Fruit fly (Drosophila melanogaster): ENCODE results near the gene CG42655.

CG42655 gene

dm6 chr3L:19932917-19933316 is 20.6 kb downstream of the CG42655 start (continued):
- no peak for TF ChIP-seq sr (GFP tag; IDR thresholded peaks at IDR 0.05)
- peak; percentile 55 for TF ChIP-seq nau (GFP tag; optimal IDR thresholded peaks at IDR 0.05)
- TF ChIP-seq CG8359 (GFP tag; optimal IDR thresholded peaks at IDR 0.05; ENCODE audit: borderline replicate concordance), result peak; percentile 67
- TF ChIP-seq luna (GFP tag; optimal IDR thresholded peaks at IDR 0.05), result peak; percentile 31
- no peak for TF ChIP-seq E2f1 (GFP tag; IDR thresholded peaks at IDR 0.05)
- peak; percentile 26 for TF ChIP-seq CG2875 (GFP tag; optimal IDR thresholded peaks at IDR 0.05)
- TF ChIP-seq CG43689 (GFP tag; IDR thresholded peaks at IDR 0.05), result no peak
- peak; percentile 66; the same call in 1 of the 2 replicates for TF ChIP-seq CG32532 (GFP tag; IDR thresholded peaks at IDR 0.05)
- peak; percentile 80 for TF ChIP-seq kay (GFP tag; optimal IDR thresholded peaks at IDR 0.05)
- TF ChIP-seq BtbVII (GFP tag; optimal IDR thresholded peaks at IDR 0.05), result peak; percentile 77
- peak; percentile 0 for TF ChIP-seq eyg (GFP tag; optimal IDR thresholded peaks at IDR 0.05)
- TF ChIP-seq CG15514 (GFP tag; optimal IDR thresholded peaks at IDR 0.05), result peak; percentile 48
- no peak for TF ChIP-seq MESR4 (GFP tag; optimal IDR thresholded peaks at IDR 0.05)
- TF ChIP-seq vfl (GFP tag; optimal IDR thresholded peaks at IDR 0.05), result peak; percentile 21
- TF ChIP-seq Rfx (GFP tag; IDR thresholded peaks at IDR 0.05), result peak; percentile 47; the same call in 1 of the 2 replicates
- TF ChIP-seq sna (GFP tag; IDR thresholded peaks at IDR 0.05; ENCODE audit: partially characterized antibody), result 0 out of 2 replicates have a peak, but pooled peaks have one; percentile 36
- no peak for TF ChIP-seq CG3065 (GFP tag; optimal IDR thresholded peaks at IDR 0.05)
- TF ChIP-seq CG6689 (GFP tag; IDR thresholded peaks at IDR 0.05), result peak; percentile 59
- TF ChIP-seq tio (GFP tag; optimal IDR thresholded peaks at IDR 0.05), result no peak
- TF ChIP-seq CG5180 (GFP tag; optimal IDR thresholded peaks at IDR 0.05), result peak; percentile 33
- TF ChIP-seq Doc3 (GFP tag; IDR thresholded peaks at IDR 0.05; ENCODE audit: partially characterized antibody), result no peak
- peak; percentile 25 to 45 for TF ChIP-seq Trl (optimal IDR thresholded peaks at IDR 0.05)
- peak; percentile 11 for TF ChIP-seq Trl (GFP tag; optimal IDR thresholded peaks at IDR 0.05)
- TF ChIP-seq H2.0 (GFP tag; IDR thresholded peaks at IDR 0.05), result no peak
- peak; percentile 25 for TF ChIP-seq CG8281 (tag; optimal IDR thresholded peaks at IDR 0.05)
- TF ChIP-seq CG4360 (GFP tag; IDR thresholded peaks at IDR 0.05), result no peak
- peak; percentile 23; the same call in 1 of the 2 replicates for TF ChIP-seq stc (GFP tag; IDR thresholded peaks at IDR 0.05)
- TF ChIP-seq Nf-YA (GFP tag; IDR thresholded peaks at IDR 0.05), result peak; percentile 49; the same call in 1 of the 2 replicates
- no peak for TF ChIP-seq pnt (GFP tag; optimal IDR thresholded peaks at IDR 0.05)
- no peak for TF ChIP-seq Poxn (GFP tag; IDR thresholded peaks at IDR 0.05)
- TF ChIP-seq GATAe (GFP tag; conservative IDR thresholded peaks at IDR 0.05), result 0 out of 2 replicates have a peak, but pooled peaks have one; percentile 33
- TF ChIP-seq Atf6 (GFP tag; IDR thresholded peaks at IDR 0.05), result peak; percentile 59; the same call in 1 of the 2 replicates
- TF ChIP-seq Asciz (GFP tag; optimal IDR thresholded peaks at IDR 0.05), result peak; percentile 56
- TF ChIP-seq CG7928 (GFP tag; optimal IDR thresholded peaks at IDR 0.05), result no peak
- peak; percentile 60 for TF ChIP-seq PHDP (tag; optimal IDR thresholded peaks at IDR 0.05)
- no peak for TF ChIP-seq Spps (tag; optimal IDR thresholded peaks at IDR 0.05)
- peak; percentile 12 for TF ChIP-seq CG4854 (GFP tag; optimal IDR thresholded peaks at IDR 0.05)
- TF ChIP-seq gro (GFP tag; optimal IDR thresholded peaks at IDR 0.05), result peak; percentile 39
- TF ChIP-seq CG12659 (GFP tag; optimal IDR thresholded peaks at IDR 0.05), result peak; percentile 21
- peak; percentile 36 for TF ChIP-seq B-H2 (GFP tag; optimal IDR thresholded peaks at IDR 0.05)
- no peak for TF ChIP-seq CG18262 (tag; optimal IDR thresholded peaks at IDR 0.05)
- TF ChIP-seq Antp (GFP tag; optimal IDR thresholded peaks at IDR 0.05), result peak; percentile 17
- TF ChIP-seq CG18619 (GFP tag; optimal IDR thresholded peaks at IDR 0.05), result peak; percentile 11
- TF ChIP-seq bsh (GFP tag; optimal IDR thresholded peaks at IDR 0.05), result peak in 1 of 2 experiments; percentile 27
- peak; percentile 99 for TF ChIP-seq CG11504 (tag; optimal IDR thresholded peaks at IDR 0.05)
- 0 out of 2 replicates have a peak, but pooled peaks have one; percentile 32 for TF ChIP-seq gsb (GFP tag; IDR thresholded peaks at IDR 0.05)
- TF ChIP-seq gcm (GFP tag; optimal IDR thresholded peaks at IDR 0.05), result peak; percentile 5
- no peak for TF ChIP-seq psq (GFP tag; optimal IDR thresholded peaks at IDR 0.05)
- peak; percentile 45 for TF ChIP-seq CG31365 (tag; optimal IDR thresholded peaks at IDR 0.05)
- TF ChIP-seq dmrt99B (tag; optimal IDR thresholded peaks at IDR 0.05), result peak; percentile 40
